Fruit fly (Drosophila melanogaster): ENCODE measurements around the gene PIG-K.

Gene PIG-K

DNA sequence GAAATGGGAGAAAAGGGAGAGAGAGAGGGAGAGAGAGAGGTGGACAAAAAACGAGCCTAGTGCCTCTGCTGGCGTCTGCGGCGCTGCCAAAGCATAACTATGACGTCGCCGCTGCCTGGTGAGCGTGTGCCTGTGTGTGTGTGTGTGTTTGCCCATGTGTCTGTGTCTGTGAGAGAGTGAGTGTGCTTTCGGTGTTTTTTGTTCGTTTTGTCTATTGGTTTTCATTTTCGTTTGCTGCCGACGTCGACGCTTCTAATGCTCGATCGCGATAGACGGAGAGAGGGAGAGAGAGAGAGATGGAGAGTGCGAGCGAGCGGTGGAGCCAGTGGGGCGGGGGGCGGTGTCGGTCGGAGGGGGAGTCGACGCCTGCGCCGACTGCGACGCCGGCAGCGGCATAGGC, 17.3 kb downstream of the PIG-K start (continued):
- TF ChIP-seq NK7.1 (GFP tag; optimal IDR thresholded peaks at IDR 0.05) (no peak), Nf-YC (tag; optimal IDR thresholded peaks at IDR 0.05) (peak; percentile 38), sens (GFP tag) (peak; percentile 62), zen2 (GFP tag; IDR thresholded peaks at IDR 0.05; ENCODE audit: partially characterized antibody) (0 out of 3 replicates have a peak, but pooled peaks have one; percentile 33), Dfd (GFP tag; optimal IDR thresholded peaks at IDR 0.05) (no peak), Eip74EF (GFP tag; optimal IDR thresholded peaks at IDR 0.05) (peak in 1 of 2 experiments; percentile 12), sna (GFP tag; IDR thresholded peaks at IDR 0.05; ENCODE audit: partially characterized antibody) (no peak), CG2875 (GFP tag; optimal IDR thresholded peaks at IDR 0.05) (peak; percentile 38), CG17385 (GFP tag; optimal IDR thresholded peaks at IDR 0.05) (no peak), Bdp1 (GFP tag; optimal IDR thresholded peaks at IDR 0.05) (no peak), Bgb (GFP tag; IDR thresholded peaks at IDR 0.05; ENCODE audit: partially characterized antibody) (0 out of 2 replicates have a peak, but pooled peaks have one; percentile 23), grn (GFP tag; optimal IDR thresholded peaks at IDR 0.05) (peak; percentile 63), CG7372 (GFP tag; IDR thresholded peaks at IDR 0.05) (no peak), Deaf1 (tag; optimal IDR thresholded peaks at IDR 0.05) (peak; percentile 89), CG12769 (tag; optimal IDR thresholded peaks at IDR 0.05) (peak; percentile 51), CG31441 (GFP tag; IDR thresholded peaks at IDR 0.05) (0 out of 2 replicates have a peak, but pooled peaks have one; percentile 12), Hr78 (GFP tag; optimal IDR thresholded peaks at IDR 0.05) (peak in 1 of 2 experiments; percentile 61), tx (GFP tag; optimal IDR thresholded peaks at IDR 0.05) (no peak), CG5180 (GFP tag; optimal IDR thresholded peaks at IDR 0.05) (peak; percentile 27), CG4707 (GFP tag; optimal IDR thresholded peaks at IDR 0.05) (no peak), bigmax (GFP tag; optimal IDR thresholded peaks at IDR 0.05) (no peak), Trl (optimal IDR thresholded peaks at IDR 0.05) (peak; percentile 69 to 80), Trl (GFP tag; optimal IDR thresholded peaks at IDR 0.05) (no peak), bbx (GFP tag; IDR thresholded peaks at IDR 0.05; ENCODE audit: partially characterized antibody) (peak; percentile 19; the same call in 1 of the 2 replicates), rib (GFP tag; IDR thresholded peaks at IDR 0.05) (no peak), CG43689 (GFP tag; IDR thresholded peaks at IDR 0.05) (no peak), so (GFP tag; IDR thresholded peaks at IDR 0.05) (no peak), Adf1 (GFP tag; IDR thresholded peaks at IDR 0.05) (peak; percentile 99), CG18262 (tag; optimal IDR thresholded peaks at IDR 0.05) (peak; percentile 3), CG10543 (GFP tag; optimal IDR thresholded peaks at IDR 0.05) (peak; percentile 49), CG2712 (tag; optimal IDR thresholded peaks at IDR 0.05) (peak; percentile 3), fd64A (GFP tag; optimal IDR thresholded peaks at IDR 0.05) (peak; percentile 34), CG1832 (GFP tag; optimal IDR thresholded peaks at IDR 0.05) (peak; percentile 48), disco-r (GFP tag; optimal IDR thresholded peaks at IDR 0.05) (no peak), Dll (GFP tag; IDR thresholded peaks at IDR 0.05; ENCODE audit: partially characterized antibody) (0 out of 4 replicates have a peak, but pooled peaks have one; percentile 22), odd (GFP tag; optimal IDR thresholded peaks at IDR 0.05) (peak; percentile 29), CG12236 (GFP tag; optimal IDR thresholded peaks at IDR 0.05) (no peak), CG3407 (GFP tag; optimal IDR thresholded peaks at IDR 0.05) (no peak), cg (GFP tag; optimal IDR thresholded peaks at IDR 0.05) (peak; percentile 91), Pdp1 (GFP tag; optimal IDR thresholded peaks at IDR 0.05) (peak in 1 of 2 experiments; percentile 72), CG1603 (tag; optimal IDR thresholded peaks at IDR 0.05) (peak; percentile 15), gce (GFP tag; IDR thresholded peaks at IDR 0.05) (no peak), D19A (tag; optimal IDR thresholded peaks at IDR 0.05) (peak; percentile 8), CG8478 (optimal IDR thresholded peaks at IDR 0.05) (peak; percentile 62), gsb-n (tag; optimal IDR thresholded peaks at IDR 0.05) (no peak), CG1529 (GFP tag; optimal IDR thresholded peaks at IDR 0.05) (peak; percentile 16)
